Worm (Caenorhabditis elegans): ENCODE results near the gene cah-2.
"Not testable (repeated sequence)": the region's sequence is repeated elsewhere in the genome, so short reads cannot be mapped to it uniquely, and the experiment has no call there.

DNA sequence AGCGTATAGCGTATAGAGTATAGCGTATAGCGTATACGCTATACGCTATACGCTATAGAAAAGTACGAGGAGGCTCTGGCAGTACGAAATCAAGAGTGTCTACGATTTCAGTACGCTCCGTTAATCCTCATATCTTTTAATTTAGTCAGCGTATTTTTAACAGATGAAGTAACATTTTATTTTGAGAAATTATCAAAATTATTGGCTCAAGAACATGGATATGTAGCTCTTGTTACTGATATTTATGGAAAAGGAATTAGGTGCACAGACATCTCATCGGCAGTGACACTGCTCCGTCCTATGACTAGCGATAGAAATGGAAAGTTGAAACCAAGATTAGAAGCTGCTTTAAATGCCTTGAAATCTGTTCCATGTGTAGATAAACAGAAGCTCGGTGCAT is 48.0 kb downstream of the cah-2 start, which contains the start of gene K02A2.1:
- TF ChIP-seq ham-2 (GFP tag; optimal IDR thresholded peaks at IDR 0.05); nhr-76 (tag; optimal IDR thresholded peaks at IDR 0.05); ces-1 (GFP tag; optimal IDR thresholded peaks at IDR 0.05); mab-5 (tag; optimal IDR thresholded peaks at IDR 0.05); ceh-39 (tag; optimal IDR thresholded peaks at IDR 0.05); nhr-28 (tag; optimal IDR thresholded peaks at IDR 0.05): not testable (repeated sequence)

All from whole organism, mixed stage, embryonic.